Worm (Caenorhabditis elegans) whole organism, young adult: ENCODE data around the gene T09F5.20.

ENCODE experiments used
- akir-1 ChIP-seq: fragments of 200-800 bp; sonication (Bioruptor generic); optimal IDR thresholded peaks from 2 replicates; lab custom pipeline; 2018; ENCODE audit warnings: mild to moderate bottlenecking, missing genetic modification characterization, moderate library complexity, missing compliant biosample characterization
- ceh-91 ChIP-seq: fragments of 200-800 bp; sonication (Bioruptor generic); IDR thresholded peaks from 2 replicates; pipeline ENCODE4 v1.3.6; 2022; ENCODE audit warnings: missing genetic modification reagents, missing genetic modification characterization, missing compliant biosample characterization
- egl-18 ChIP-seq: fragments of 200-800 bp; sonication (Bioruptor generic); IDR thresholded peaks from 2 replicates; pipeline ENCODE4 v1.3.6; 2022; ENCODE audit warnings: missing genetic modification reagents, missing genetic modification characterization, missing compliant biosample characterization

- TF ChIP-seq ceh-91 (GFP tag; lab: Robert Waterston, UW) (no peak), akir-1 (GFP tag; lab: Kevin White, UChicago) (no peak), egl-18 (GFP tag; lab: Robert Waterston, UW) (no peak)
These were observed 15.0 kb upstream of the T09F5.20 start, which contains the start of gene srz-11 for ce11 chrV:15162697-15163096.
